Fruit fly (Drosophila melanogaster): ENCODE results near the gene CG10177.

CG10177 gene

DNA sequence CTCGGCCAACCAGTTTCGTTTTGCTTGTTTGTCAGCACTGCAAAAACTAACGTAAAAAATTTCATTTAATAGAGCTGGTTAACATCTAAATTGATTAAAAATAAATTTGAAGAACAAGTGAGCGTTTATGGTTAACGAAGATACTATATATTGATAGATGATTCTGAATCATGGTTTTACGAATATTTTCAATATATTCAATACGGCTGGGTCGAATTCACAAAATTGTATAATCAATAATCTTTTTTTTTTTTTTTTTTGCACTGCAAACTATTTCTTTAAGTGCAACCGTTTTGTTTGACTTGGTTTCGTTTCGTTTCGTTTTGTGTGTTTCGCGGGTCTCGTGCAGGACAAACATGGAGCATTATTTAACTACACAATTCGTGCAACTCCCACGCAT, 16.6 kb downstream of the CG10177 start:
- TF ChIP-seq CTCF (optimal IDR thresholded peaks at IDR 0.05) = no peak

DNA sequence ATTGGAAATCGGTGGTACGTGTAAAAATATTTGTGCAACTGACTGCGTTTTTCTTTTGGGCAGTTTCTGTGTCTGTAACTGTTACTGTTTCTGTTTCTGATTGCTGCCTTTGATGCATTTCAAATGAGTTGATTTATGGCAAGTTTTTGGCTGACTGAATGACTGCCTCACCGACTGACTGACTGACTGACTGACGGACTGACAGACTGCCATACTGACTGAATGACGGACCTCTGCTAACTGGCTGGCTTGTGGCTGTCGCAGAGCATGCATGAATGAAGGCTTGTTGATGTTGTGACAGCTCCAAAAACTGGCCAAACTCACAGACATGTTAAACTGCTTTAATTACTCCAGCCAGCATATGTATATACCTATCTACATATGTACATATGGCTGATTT, 17.9 kb downstream of the CG10177 start:
- no peak for TF ChIP-seq CTCF (optimal IDR thresholded peaks at IDR 0.05)
- no peak for TF ChIP-seq CG8478 (optimal IDR thresholded peaks at IDR 0.05)

DNA sequence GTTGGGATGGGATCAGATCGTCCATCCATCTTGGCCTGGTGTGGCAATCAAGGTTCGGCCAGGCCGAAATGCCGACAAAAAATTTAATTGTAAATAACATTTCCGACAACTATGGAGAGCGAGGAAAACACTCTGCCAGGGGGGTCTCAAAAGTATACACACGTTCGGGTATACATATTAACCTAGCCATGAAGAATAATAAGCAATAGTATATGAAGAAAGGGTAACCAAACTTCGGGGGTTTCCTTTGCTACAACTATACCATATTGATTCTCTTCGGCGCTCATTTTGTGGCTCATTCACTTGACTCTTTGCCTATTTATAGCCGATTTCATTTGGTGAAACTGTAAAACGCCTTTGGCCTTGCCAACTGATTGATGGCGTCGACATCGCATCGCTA, 24.1 kb downstream of the CG10177 start:
- TF ChIP-seq CG8478 (optimal IDR thresholded peaks at IDR 0.05) (no peak), CTCF (optimal IDR thresholded peaks at IDR 0.05) (no peak)

DNA sequence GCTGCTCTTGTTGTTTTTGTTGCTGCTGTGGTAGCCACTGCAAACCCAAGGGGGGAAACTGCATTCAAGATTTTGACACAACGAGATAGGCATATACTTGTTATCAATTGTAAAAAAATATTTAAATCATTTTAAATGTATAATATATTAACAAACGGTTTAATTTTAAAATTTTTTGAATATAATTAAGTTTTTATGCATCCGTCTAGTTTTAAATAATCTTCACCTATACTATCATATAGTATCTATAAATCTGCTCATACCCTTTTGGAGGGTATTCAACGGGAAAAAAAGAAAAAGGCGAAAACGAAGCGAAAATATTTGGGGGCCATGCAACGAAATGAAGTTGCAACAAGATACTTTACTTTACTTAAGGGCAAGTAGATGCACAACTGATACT, 24.9 kb downstream of the CG10177 start:
- TF ChIP-seq CG8478 (optimal IDR thresholded peaks at IDR 0.05) (no peak), CTCF (optimal IDR thresholded peaks at IDR 0.05) (no peak)

DNA sequence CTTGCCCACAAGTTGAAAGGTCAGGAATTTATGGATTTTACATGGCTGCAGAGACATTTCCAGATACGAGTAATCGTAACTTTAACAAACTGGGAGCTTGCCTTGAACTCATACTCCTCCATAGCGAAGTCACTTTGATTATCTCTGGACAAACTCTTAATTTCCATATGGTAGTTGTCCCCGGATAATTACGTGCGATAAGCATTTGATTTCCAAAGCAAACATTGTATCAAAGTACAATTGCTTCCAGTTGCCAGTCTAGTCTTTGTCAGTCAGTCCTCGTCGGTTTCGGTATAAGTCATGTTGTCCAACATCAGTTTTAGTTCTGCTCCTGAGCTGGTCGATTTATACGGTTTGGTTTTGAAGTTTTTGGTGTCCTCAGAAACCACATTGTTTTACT, 34.2 kb downstream of the CG10177 start, which contains the start of gene Ir94h:
Gene Ir94h, plus strand, starts transcription at position 301 of the 400 bp plus-strand sequence.
- no peak for TF ChIP-seq CG8478 (optimal IDR thresholded peaks at IDR 0.05)
- TF ChIP-seq CTCF (optimal IDR thresholded peaks at IDR 0.05) = no peak

DNA sequence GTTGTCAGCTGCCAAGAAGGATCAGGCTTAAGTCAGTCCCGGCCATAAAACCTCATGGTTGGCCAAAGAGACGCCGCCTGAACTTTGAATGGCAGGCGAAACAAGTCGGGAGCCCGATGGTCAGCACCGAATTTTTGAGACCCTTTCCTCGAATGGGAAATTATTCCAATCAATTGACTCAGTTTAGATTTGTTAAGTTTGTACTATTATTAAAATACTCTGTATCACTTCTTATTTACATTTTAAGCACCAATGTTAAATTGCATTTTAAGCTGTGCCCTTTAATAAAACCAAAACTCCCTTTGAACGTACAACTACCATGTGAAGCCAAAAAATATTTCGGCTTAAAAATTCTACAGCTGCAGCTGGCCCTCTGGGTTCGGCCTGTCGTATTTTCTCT, 34.6 kb downstream of the CG10177 start:
- TF ChIP-seq CG8478 (optimal IDR thresholded peaks at IDR 0.05) (no peak), CTCF (optimal IDR thresholded peaks at IDR 0.05) (no peak)

DNA sequence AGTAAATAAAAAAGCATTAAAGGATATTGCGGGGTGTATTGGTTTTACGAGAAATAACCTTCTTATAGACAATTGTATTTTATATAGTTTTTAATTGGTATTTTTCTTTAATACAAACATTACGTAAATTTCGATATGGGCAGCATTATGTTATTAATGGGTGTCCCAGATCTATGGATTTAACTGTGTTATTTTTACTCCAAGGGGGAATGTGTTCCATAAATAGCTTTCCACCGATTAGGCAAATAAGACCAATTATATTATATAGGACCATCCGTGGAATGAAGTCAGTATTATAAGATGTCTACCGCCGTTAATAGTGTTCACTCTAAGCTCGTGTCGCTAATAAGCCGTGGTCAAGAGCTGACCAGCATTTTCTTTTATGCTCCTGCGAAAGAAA, 37.8 kb downstream of the CG10177 start, which contains the start of gene Ir94g:
Gene Ir94g, plus strand, starts transcription at position 301 of the 400 bp plus-strand sequence.
- no peak for TF ChIP-seq CG8478 (optimal IDR thresholded peaks at IDR 0.05)
- no peak for TF ChIP-seq CTCF (optimal IDR thresholded peaks at IDR 0.05)

DNA sequence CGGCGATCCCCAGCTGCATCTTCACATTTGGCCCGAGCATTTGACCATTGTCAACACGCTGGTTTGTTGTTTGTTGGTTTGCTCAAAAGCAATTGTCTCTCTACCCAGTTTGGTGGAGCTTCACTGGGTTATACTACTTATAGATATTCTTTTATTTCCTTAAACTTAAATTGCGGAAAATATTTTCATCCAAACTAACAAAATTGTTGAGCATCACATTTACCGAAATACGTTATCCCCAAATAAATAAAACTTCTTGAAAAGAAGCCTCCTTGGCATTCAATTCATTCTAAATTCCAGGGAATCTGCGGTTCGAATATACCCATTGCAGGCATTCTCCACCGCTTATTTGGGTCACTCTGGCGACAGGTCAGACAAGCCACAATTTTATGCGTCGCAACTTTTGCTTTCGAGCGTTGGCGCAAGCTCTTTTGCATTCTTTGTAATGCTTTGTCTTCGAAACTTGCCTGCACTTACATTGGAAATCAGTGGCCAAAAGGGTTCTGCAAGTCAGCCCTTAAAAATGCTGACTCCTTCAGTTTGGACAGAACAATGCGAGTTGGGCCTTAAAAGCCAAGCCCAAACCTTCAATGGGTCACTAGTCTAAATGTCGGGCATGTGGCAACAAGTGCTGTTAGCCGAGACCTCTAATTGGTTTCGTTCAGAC, 40.0 kb downstream of the CG10177 start, which contains the start of gene Ir94f:
Gene Ir94f, plus strand, starts transcription at position 617 of the 667 bp plus-strand sequence.
- TF ChIP-seq CG8478 (optimal IDR thresholded peaks at IDR 0.05) = no peak
- TF ChIP-seq CTCF (optimal IDR thresholded peaks at IDR 0.05) = no peak

DNA sequence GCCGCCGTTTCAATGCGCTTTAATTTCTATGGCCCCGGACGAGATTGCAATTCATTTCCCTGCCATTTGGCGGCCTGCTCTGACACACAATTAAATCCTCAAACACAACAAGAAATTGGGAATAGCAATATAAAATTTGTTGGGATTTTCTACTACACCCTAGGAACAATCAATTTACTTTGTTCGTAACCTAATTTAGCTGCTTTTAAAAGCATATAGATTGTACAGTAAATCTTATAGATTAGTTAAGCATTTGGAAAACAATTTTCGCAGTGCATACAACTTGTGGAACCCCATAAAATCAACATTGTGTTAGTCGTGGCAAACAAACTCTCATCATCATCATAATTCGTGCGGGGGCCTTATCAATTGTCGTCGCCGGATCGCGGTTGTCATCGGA, 45.3 kb downstream of the CG10177 start:
- TF ChIP-seq CG8478 (optimal IDR thresholded peaks at IDR 0.05) (no peak), CTCF (optimal IDR thresholded peaks at IDR 0.05) (no peak)

DNA sequence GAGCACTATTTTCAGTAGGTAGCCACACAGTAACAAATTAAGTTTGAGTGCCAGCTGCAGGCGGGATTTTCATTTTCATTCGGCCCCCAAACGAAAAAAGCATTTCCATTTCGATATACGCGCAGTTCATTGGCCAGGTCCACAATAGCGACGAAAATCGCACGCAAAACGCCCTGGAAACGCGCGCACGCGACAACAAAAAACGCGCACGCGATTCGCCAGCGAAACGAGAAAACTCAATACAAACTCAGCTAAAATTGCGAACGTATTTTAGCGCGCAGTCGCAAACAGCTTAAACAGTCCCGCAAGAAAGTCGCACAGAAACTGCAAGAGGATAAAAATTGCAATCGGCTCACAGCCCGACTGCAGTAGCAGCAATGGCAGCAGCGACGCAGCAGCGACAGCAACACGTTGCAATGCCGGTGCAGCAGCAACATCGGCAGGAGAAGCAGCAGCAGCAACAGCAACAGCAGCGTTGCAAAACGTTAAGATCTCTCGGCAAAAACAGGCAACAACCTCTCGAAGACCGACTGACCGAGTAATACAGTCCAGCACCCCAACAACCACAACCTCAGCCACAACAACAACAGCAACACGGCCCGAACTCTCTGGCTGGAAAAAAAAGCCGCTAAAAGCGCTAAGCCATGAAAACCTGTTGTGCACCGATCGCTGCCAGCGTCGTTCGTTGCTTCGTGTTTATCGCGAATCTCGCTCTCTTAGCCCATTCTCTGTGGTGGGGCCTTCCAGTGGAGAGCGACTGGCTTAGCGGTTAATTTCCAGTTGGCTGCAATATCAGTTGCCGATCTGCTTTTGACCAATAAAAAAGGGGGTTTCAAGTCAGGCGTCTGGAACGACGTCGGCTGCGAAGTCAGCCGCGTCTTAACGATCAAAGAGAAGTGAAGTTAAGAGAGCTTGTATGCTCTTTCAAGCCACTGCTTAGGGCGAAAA, 49.1 kb downstream of the CG10177 start, which contains the start of gene CG4374:
Gene CG4374, minus strand, starts transcription at position 268 of the 948 bp plus-strand sequence.
- TF ChIP-seq CG8478 (optimal IDR thresholded peaks at IDR 0.05) (no peak), CTCF (optimal IDR thresholded peaks at IDR 0.05) (no peak)

Measured in S2 (cell line).